Fruit fly (Drosophila melanogaster): ENCODE measurements around the gene Tet.

The Tet gene

DNA sequence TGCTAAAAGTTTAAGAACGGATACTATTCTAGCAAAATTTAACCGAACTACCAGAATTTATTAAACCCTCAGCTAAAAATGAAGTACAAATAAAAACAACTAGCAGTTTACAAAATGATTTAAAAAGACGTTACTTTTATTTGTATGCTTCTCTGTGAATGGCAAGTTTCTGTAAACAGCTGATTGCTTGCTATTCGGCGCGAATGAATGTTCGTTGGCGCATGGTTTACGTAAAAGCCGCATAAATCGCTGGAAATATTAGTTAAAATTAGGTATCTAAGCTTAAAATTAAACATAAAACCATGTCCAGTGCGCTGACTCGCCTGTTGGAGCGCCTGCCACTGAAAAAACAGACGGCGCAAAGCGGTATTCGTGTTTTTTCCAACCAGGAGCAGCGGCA is 98.2 kb downstream of the Tet start, which contains the start of gene mRpS35:
TSS of gene mRpS35 (plus strand) at position 189 of the 400 bp plus-strand sequence.
- TF ChIP-seq h (optimal IDR thresholded peaks at IDR 0.05) (no peak), psq (optimal IDR thresholded peaks at IDR 0.05) (no peak), Myc (optimal IDR thresholded peaks at IDR 0.05) (no peak), insv (optimal IDR thresholded peaks at IDR 0.05) (no peak), Sin3A (optimal IDR thresholded peaks at IDR 0.05) (no peak), ttk (optimal IDR thresholded peaks at IDR 0.05) (no peak)

DNA sequence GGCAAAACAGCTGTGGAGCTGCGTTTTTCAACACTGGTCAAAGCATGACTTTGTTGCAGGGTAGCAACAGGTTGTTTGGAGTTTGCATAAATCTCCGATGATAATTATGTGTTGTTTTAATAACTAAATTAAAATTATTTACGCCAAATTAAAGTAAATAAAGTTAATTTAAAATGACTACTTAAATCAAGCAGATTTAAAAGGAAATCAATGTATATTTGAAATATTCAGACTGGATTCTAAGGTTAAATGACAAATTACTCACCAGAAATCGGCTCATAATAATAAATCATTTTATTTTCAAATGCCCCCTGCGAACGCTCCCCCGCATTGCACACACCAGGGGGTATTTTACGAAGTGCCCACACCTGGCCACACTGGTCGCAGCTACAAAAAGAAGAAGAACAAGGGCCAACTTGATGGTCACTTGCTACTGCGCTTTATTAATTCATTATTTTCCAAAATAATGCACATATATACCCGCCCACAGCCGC is 104.9 kb downstream of the Tet start, which contains the start of the genes CG12093 and Atg2:
TSS of gene CG12093 (minus strand) at position 40 of the 494 bp plus-strand sequence.
TSS of gene Atg2 (plus strand) at position 371 of the 494 bp plus-strand sequence.
- TF ChIP-seq Myc (optimal IDR thresholded peaks at IDR 0.05) (no peak), h (optimal IDR thresholded peaks at IDR 0.05) (no peak), Sin3A (optimal IDR thresholded peaks at IDR 0.05) (no peak), ttk (optimal IDR thresholded peaks at IDR 0.05) (no peak), psq (optimal IDR thresholded peaks at IDR 0.05) (no peak), insv (optimal IDR thresholded peaks at IDR 0.05) (no peak)

dm6 chr3L:2772045-2772444 is 106.9 kb downstream of the Tet start, which contains the start of gene AhcyL1:
AhcyL1 (minus strand) TSS chr3L:2772325.
- TF ChIP-seq psq (optimal IDR thresholded peaks at IDR 0.05) (no peak), ttk (optimal IDR thresholded peaks at IDR 0.05) (no peak)

- TF ChIP-seq Myc (optimal IDR thresholded peaks at IDR 0.05) (no peak), insv (optimal IDR thresholded peaks at IDR 0.05) (no peak)
Measured at dm6 chr3L:2766269-2767088, 112.5 kb downstream of the Tet start, which contains the start of the genes Mrtf and Non2. Mrtf (minus strand) TSS chr3L:2766536. Non2 (plus strand) TSS chr3L:2766999.

DNA sequence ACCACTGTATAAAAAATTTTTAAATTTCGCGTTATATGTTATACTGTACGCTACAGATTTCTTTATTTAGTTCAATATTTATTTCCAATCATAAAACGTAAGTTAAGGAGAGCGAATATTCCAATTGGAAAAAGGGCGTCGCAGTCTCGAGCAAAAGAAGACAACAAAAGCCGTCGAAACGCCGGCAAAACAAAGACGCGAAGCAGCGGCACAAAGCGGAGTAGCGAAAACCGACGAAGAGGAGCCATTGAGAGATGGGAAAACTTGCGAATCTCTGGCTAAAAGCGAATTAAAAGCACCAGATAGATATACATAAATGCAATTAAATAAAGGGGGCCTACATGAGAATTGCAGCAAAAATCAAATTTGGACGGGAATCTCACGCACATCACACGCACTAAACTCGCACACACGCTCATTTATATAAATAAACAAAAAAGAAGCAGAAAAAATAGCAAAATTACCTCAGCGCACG is 113.1 kb downstream of the Tet start:
- TF ChIP-seq psq (optimal IDR thresholded peaks at IDR 0.05), result peak; percentile 50
- no peak for TF ChIP-seq insv (optimal IDR thresholded peaks at IDR 0.05)

DNA sequence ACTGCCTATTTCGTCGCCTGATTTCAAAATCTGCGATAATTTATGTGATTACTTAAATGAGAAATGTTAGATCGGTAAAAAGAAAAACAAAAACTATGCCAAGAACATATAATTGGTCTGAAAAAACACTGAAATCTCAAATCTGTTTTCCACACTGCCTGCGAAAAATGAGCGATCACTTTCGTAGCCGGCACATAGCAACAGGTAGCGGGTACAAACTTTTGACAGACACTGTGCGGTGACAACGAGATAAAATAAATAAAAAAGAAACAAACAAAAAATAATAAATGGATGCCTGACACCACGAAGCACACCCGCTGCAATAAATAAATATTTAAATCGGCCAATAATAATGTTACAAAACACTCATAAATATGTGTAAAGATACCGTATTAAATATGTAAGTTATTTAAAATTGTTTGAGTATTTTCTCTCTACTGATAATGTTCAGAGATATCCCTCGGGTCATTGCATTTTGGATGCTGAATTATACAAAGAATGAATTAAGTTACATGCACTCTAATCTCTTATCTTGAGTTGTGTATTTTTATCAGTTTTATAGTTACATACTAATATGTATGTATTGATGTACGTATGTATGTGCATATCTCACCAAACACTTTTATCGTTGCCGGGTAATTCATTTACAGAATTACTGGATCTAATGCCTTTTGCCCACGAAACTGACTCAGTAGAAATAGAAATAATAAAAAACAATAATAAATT is 113.8 kb downstream of the Tet start:
- no peak for TF ChIP-seq insv (optimal IDR thresholded peaks at IDR 0.05)
- TF ChIP-seq h (optimal IDR thresholded peaks at IDR 0.05), result no peak
- no peak for TF ChIP-seq Sin3A (optimal IDR thresholded peaks at IDR 0.05)
- no peak for TF ChIP-seq ttk (optimal IDR thresholded peaks at IDR 0.05)
- TF ChIP-seq Myc (optimal IDR thresholded peaks at IDR 0.05), result no peak
- TF ChIP-seq psq (optimal IDR thresholded peaks at IDR 0.05), result no peak

DNA sequence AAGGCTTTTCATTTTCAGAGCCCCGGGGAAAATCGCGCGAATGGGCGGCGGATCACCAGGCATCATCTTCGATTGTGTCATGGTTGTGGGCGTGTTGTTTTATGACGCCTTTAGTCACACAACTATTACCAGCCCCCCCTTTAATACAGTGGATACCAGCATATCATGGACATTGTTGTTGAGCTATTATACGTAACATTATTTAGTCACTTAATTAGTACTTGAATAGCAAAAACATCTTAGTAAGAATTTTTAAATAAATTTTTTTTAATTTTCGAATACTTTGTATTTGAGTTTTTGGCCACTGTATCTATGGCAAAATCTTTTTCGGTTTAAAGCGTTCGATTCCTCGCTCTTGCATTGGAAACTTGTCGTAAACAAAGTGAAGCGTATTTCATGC is 115.2 kb downstream of the Tet start:
- TF ChIP-seq Myc (optimal IDR thresholded peaks at IDR 0.05), result no peak
- no peak for TF ChIP-seq insv (optimal IDR thresholded peaks at IDR 0.05)
- no peak for TF ChIP-seq psq (optimal IDR thresholded peaks at IDR 0.05)
- no peak for TF ChIP-seq ttk (optimal IDR thresholded peaks at IDR 0.05)
- no peak for TF ChIP-seq Sin3A (optimal IDR thresholded peaks at IDR 0.05)
- TF ChIP-seq h (optimal IDR thresholded peaks at IDR 0.05), result no peak

dm6 chr3L:2762122-2762521 is 116.8 kb downstream of the Tet start:
- TF ChIP-seq ttk (optimal IDR thresholded peaks at IDR 0.05), result no peak
- no peak for TF ChIP-seq Myc (optimal IDR thresholded peaks at IDR 0.05)
- no peak for TF ChIP-seq Sin3A (optimal IDR thresholded peaks at IDR 0.05)
- no peak for TF ChIP-seq psq (optimal IDR thresholded peaks at IDR 0.05)
- TF ChIP-seq insv (optimal IDR thresholded peaks at IDR 0.05), result no peak
- no peak for TF ChIP-seq h (optimal IDR thresholded peaks at IDR 0.05)

dm6 chr3L:2748359-2748758 is 130.6 kb downstream of the Tet start:
- TF ChIP-seq ttk (optimal IDR thresholded peaks at IDR 0.05) (no peak), psq (optimal IDR thresholded peaks at IDR 0.05) (no peak), Myc (optimal IDR thresholded peaks at IDR 0.05) (no peak), h (optimal IDR thresholded peaks at IDR 0.05) (no peak), insv (optimal IDR thresholded peaks at IDR 0.05) (no peak), Sin3A (optimal IDR thresholded peaks at IDR 0.05) (no peak)

dm6 chr3L:2745698-2746410 is 133.1 kb downstream of the Tet start:
- no peak for TF ChIP-seq Myc (optimal IDR thresholded peaks at IDR 0.05)
- no peak for TF ChIP-seq psq (optimal IDR thresholded peaks at IDR 0.05)
- no peak for TF ChIP-seq h (optimal IDR thresholded peaks at IDR 0.05)
- no peak for TF ChIP-seq ttk (optimal IDR thresholded peaks at IDR 0.05)
- TF ChIP-seq insv (optimal IDR thresholded peaks at IDR 0.05), result no peak
- TF ChIP-seq Sin3A (optimal IDR thresholded peaks at IDR 0.05), result no peak

- TF ChIP-seq Sin3A (optimal IDR thresholded peaks at IDR 0.05) (no peak), psq (optimal IDR thresholded peaks at IDR 0.05) (no peak), insv (optimal IDR thresholded peaks at IDR 0.05) (no peak), Myc (optimal IDR thresholded peaks at IDR 0.05) (no peak), ttk (optimal IDR thresholded peaks at IDR 0.05) (no peak), h (optimal IDR thresholded peaks at IDR 0.05) (no peak)
Measured at dm6 chr3L:2744963-2745362, 134.0 kb downstream of the Tet start.

DNA sequence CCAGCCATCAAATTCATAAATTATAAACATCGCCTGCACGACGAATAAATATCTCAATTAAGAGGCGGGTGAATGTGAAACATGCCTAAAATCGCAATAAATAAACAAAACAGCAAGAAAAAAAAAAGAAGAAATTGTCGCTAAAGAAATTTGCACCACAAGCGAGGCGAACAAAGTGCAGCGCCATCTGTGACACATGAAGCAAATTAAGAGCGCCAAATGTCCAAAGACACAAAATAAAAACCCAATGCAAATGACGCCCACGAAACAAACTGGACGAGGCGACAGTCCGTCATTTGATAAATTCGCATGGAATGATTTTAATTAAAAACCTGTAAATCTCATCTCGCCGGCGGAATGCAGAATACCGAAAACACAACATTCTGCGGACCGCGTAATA is 135.2 kb downstream of the Tet start:
- TF ChIP-seq ttk (optimal IDR thresholded peaks at IDR 0.05) (no peak), insv (optimal IDR thresholded peaks at IDR 0.05) (no peak), h (optimal IDR thresholded peaks at IDR 0.05) (no peak), Myc (optimal IDR thresholded peaks at IDR 0.05) (no peak), psq (optimal IDR thresholded peaks at IDR 0.05) (no peak), Sin3A (optimal IDR thresholded peaks at IDR 0.05) (no peak)

Data from Kc167 (cell line).